Worm (Caenorhabditis elegans) whole organism, L4/young adult: ENCODE measurements around the gene srx-84.

Source experiments
- W03F9.2 ChIP-seq: fragments of 150-350 bp; optimal IDR thresholded peaks from 2 replicates; lab custom pipeline; 2014; ENCODE audit warnings: missing biosample characterization, missing genetic modification characterization
- dao-5 ChIP-seq: sonication (generic microtip); optimal IDR thresholded peaks from 2 replicates; lab custom pipeline; 2016; ENCODE audit warnings: missing genotype, missing genetic modification characterization, moderate library complexity, missing compliant biosample characterization
- him-1 ChIP-seq: sonication (generic microtip); optimal IDR thresholded peaks from 2 replicates; lab custom pipeline; 2016; ENCODE audit warnings: missing genotype, missing genetic modification reagents, missing genetic modification characterization, missing compliant biosample characterization

ce11 chrV:11570169-11570651, 28.7 kb upstream of the srx-84 start, which contains the start of the genes nhr-101 and pms-2:
- no peak for TF ChIP-seq him-1
- no peak for TF ChIP-seq dao-5 (tag; lab: Kevin White, UChicago)
- TF ChIP-seq W03F9.2 (tag; lab: Kevin White, UChicago): no peak
